Worm (Caenorhabditis elegans): ENCODE results near the gene cyp-31A3.

DNA sequence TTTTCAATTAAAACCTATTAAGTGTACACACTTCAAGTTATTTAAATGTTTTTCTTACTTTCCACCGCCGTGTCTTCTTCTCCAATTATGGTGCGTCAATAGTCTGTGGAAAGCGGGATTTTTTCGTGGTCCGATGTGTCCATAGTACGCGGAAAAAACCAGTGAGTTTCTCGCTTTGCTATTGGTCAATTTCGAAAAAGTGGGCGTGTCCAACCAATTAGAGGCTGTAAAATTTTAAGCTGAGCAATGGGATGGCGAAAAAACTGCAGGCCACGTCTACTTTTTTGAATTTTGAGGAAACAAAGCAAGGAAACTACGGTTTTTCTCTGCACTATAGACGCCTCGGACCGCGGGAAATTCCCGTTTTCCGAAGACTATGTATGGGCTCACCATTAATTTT, 37.2 kb upstream of the cyp-31A3 start:
- TF ChIP-seq T26A5.8 (tag; optimal IDR thresholded peaks at IDR 0.05) = no peak
- TF ChIP-seq B0035.1 (tag; optimal IDR thresholded peaks at IDR 0.05) = no peak
- TF ChIP-seq nfyb-1 (GFP tag; IDR thresholded peaks at IDR 0.05) = no peak
- no peak for TF ChIP-seq tlf-1 (GFP tag; optimal IDR thresholded peaks at IDR 0.05)
- no peak for TF ChIP-seq nfya-1 (tag; optimal IDR thresholded peaks at IDR 0.05; ENCODE audit: borderline replicate concordance, insufficient read depth)
- no peak for TF ChIP-seq B0261.1 (tag; optimal IDR thresholded peaks at IDR 0.05)
- no peak for TF ChIP-seq ama-1 (optimal IDR thresholded peaks at IDR 0.05)
- TF ChIP-seq ama-1 (GFP tag; optimal IDR thresholded peaks at IDR 0.05) = no peak
- TF ChIP-seq F22D6.2 (tag; optimal IDR thresholded peaks at IDR 0.05) = no peak
- no peak for TF ChIP-seq F57A8.1 (GFP tag; optimal IDR thresholded peaks at IDR 0.05)
- no peak for TF ChIP-seq egl-44 (GFP tag; IDR thresholded peaks at IDR 0.05)

All from whole organism, young adult.